Fruit fly (Drosophila melanogaster) whole organism, embryonic: ENCODE results near the gene CG5853.

Experiments used
- Blimp-1 ChIP-seq: fragments of 200-800 bp; sonication (Bioruptor generic); optimal IDR thresholded peaks from 3 replicates; lab custom pipeline; 2018; ENCODE audit warnings: missing biosample characterization, missing genetic modification characterization, mild to moderate bottlenecking, moderate library complexity, missing genetic modification reagents
- CG10565 ChIP-seq: fragments of 200-800 bp; sonication (Bioruptor generic); optimal IDR thresholded peaks from 3 replicates; lab custom pipeline; 2016; ENCODE audit warnings: missing biosample characterization, mild to moderate bottlenecking, missing genetic modification characterization
- CG11560 ChIP-seq: fragments of 200-800 bp; sonication (Bioruptor generic); IDR thresholded peaks from 3 replicates; pipeline ENCODE4 v1.3.6; 2022; ENCODE audit warnings: missing biosample characterization, missing genetic modification characterization
- CG12104 ChIP-seq: fragments of 200-800 bp; sonication (Bioruptor generic); optimal IDR thresholded peaks from 3 replicates; lab custom pipeline; 2016; ENCODE audit warnings: missing biosample characterization, missing genetic modification characterization
- CG12236 ChIP-seq: fragments of 200-800 bp; sonication (Bioruptor generic); optimal IDR thresholded peaks from 2 replicates; lab custom pipeline; 2016; ENCODE audit warnings: missing biosample characterization, missing genetic modification characterization
- CG13624 ChIP-seq: fragments of 200-800 bp; sonication (Bioruptor generic); optimal IDR thresholded peaks from 2 replicates; lab custom pipeline; 2016; ENCODE audit warnings: missing biosample characterization, missing genetic modification characterization
- CG14710 ChIP-seq: fragments of 200-800 bp; sonication (Bioruptor generic); optimal IDR thresholded peaks from 3 replicates; lab custom pipeline; 2019; ENCODE audit warnings: missing biosample characterization, mild to moderate bottlenecking, missing genetic modification characterization, moderate library complexity
- CG1603 ChIP-seq: fragments of 200-800 bp; sonication (Bioruptor generic); optimal IDR thresholded peaks from 2 replicates; lab custom pipeline; 2019; ENCODE audit warnings: missing biosample characterization, mild to moderate bottlenecking, missing genetic modification characterization, moderate library complexity
- CG16863 ChIP-seq: fragments of 200-800 bp; sonication (Bioruptor generic); optimal IDR thresholded peaks from 3 replicates; lab custom pipeline; 2016; ENCODE audit warnings: missing biosample characterization, missing genetic modification characterization
- CG17385 ChIP-seq: fragments of 200-800 bp; sonication (Bioruptor generic); optimal IDR thresholded peaks from 3 replicates; lab custom pipeline; 2018; ENCODE audit warnings: missing biosample characterization, mild to moderate bottlenecking, missing genetic modification characterization
- CG17802 ChIP-seq: fragments of 200-800 bp; sonication (Bioruptor generic); optimal IDR thresholded peaks from 2 replicates; lab custom pipeline; 2018; ENCODE audit warnings: missing biosample characterization, mild to moderate bottlenecking, missing genetic modification characterization, moderate library complexity
- CG17829 ChIP-seq: fragments of 200-800 bp; optimal IDR thresholded peaks from 2 replicates; lab custom pipeline; 2019; ENCODE audit warnings: missing biosample characterization, mild to moderate bottlenecking, missing genetic modification characterization, moderate library complexity
- CG18476 ChIP-seq: fragments of 200-800 bp; sonication (Bioruptor generic); optimal IDR thresholded peaks from 2 replicates; lab custom pipeline; 2016; ENCODE audit warnings: missing biosample characterization, mild to moderate bottlenecking, missing genetic modification characterization
- CG18764 ChIP-seq: fragments of 200-800 bp; sonication (Bioruptor generic); optimal IDR thresholded peaks from 3 replicates; lab custom pipeline; 2016; ENCODE audit warnings: missing biosample characterization, missing genetic modification characterization
- CG2202 ChIP-seq: fragments of 200-800 bp; sonication (Bioruptor generic); optimal IDR thresholded peaks from 2 replicates; lab custom pipeline; 2018; ENCODE audit warnings: missing biosample characterization, mild to moderate bottlenecking, missing genetic modification characterization
- CG31365 ChIP-seq: fragments of 200-800 bp; sonication (Bioruptor generic); optimal IDR thresholded peaks from 2 replicates; lab custom pipeline; 2018; ENCODE audit warnings: missing biosample characterization, mild to moderate bottlenecking, missing genetic modification characterization
- CG31388 ChIP-seq: fragments of 200-800 bp; sonication (Bioruptor generic); optimal IDR thresholded peaks from 2 replicates; lab custom pipeline; 2016; ENCODE audit warnings: missing biosample characterization, missing genetic modification characterization
- CG3281 ChIP-seq: fragments of 200-800 bp; sonication (Bioruptor generic); optimal IDR thresholded peaks from 3 replicates; lab custom pipeline; 2017; ENCODE audit warnings: missing biosample characterization, mild to moderate bottlenecking, missing genetic modification characterization
- CG34224 ChIP-seq: fragments of 200-800 bp; sonication (Bioruptor generic); IDR thresholded peaks from 3 replicates; pipeline ENCODE4 v1.3.6; 2022; ENCODE audit warnings: missing biosample characterization, missing genetic modification characterization; ENCODE audit not compliant: partially characterized antibody
- CG9817 ChIP-seq: fragments of 200-800 bp; sonication (Bioruptor generic); optimal IDR thresholded peaks from 2 replicates; lab custom pipeline; 2018; ENCODE audit warnings: missing biosample characterization, mild to moderate bottlenecking, missing genetic modification characterization, moderate library complexity
- D19A ChIP-seq: fragments of 200-800 bp; optimal IDR thresholded peaks from 3 replicates; lab custom pipeline; 2019; ENCODE audit warnings: missing biosample characterization, mild to moderate bottlenecking, missing genetic modification characterization, moderate library complexity
- ERR ChIP-seq: fragments of 200-800 bp; sonication (Bioruptor generic); optimal IDR thresholded peaks from 2 replicates; lab custom pipeline; 2016; ENCODE audit warnings: missing biosample characterization, missing genetic modification characterization
- Elba2 ChIP-seq: fragments of 200-800 bp; sonication (Bioruptor generic); optimal IDR thresholded peaks from 3 replicates; lab custom pipeline; 2016; ENCODE audit warnings: missing biosample characterization, missing genetic modification characterization
- Hey ChIP-seq: fragments of 200-800 bp; sonication (Bioruptor generic); optimal IDR thresholded peaks from 3 replicates; lab custom pipeline; 2018; ENCODE audit warnings: missing biosample characterization, mild to moderate bottlenecking, missing genetic modification characterization
- Lim3 ChIP-seq: fragments of 200-800 bp; sonication (Bioruptor generic); IDR thresholded peaks from 2 replicates; pipeline ENCODE4 v1.3.6; 2022; ENCODE audit warnings: missing biosample characterization, missing genetic modification characterization
- NC2α ChIP-seq: fragments of 200-800 bp; sonication (Bioruptor generic); optimal IDR thresholded peaks from 2 replicates; lab custom pipeline; 2016; ENCODE audit warnings: missing biosample characterization, missing genetic modification characterization
- Oaz ChIP-seq: fragments of 200-800 bp; sonication (Bioruptor generic); IDR thresholded peaks from 2 replicates; pipeline ENCODE4 v1.3.6; 2022; ENCODE audit warnings: missing biosample characterization, missing genetic modification characterization
- Poxn ChIP-seq: fragments of 200-800 bp; sonication (Bioruptor generic); IDR thresholded peaks from 2 replicates; pipeline ENCODE4 v1.3.6; 2022; ENCODE audit warnings: missing biosample characterization, missing genetic modification characterization
- abd-A ChIP-seq: fragments of 200-800 bp; sonication (Bioruptor generic); optimal IDR thresholded peaks from 3 replicates; lab custom pipeline; 2019; ENCODE audit warnings: missing biosample characterization, mild to moderate bottlenecking, missing genetic modification characterization, moderate library complexity
- ase ChIP-seq: fragments of 200-800 bp; sonication (Bioruptor generic); IDR thresholded peaks from 3 replicates; pipeline ENCODE4 v1.3.6; 2022; ENCODE audit warnings: missing biosample characterization, missing genetic modification characterization
- br ChIP-seq: fragments of >200 bp; optimal IDR thresholded peaks from 2 replicates; lab custom pipeline; 2017
- bsh ChIP-seq, 2 experiments: fragments of 200-800 bp; sonication (Bioruptor generic); optimal IDR thresholded peaks; 2 replicates each; lab custom pipeline; 2017 to 2018; ENCODE audit warnings: mild to moderate bottlenecking in 2 of 2, missing biosample characterization in 2 of 2, missing genetic modification characterization in 2 of 2, moderate library complexity in 1 of 2
- cad ChIP-seq: fragments of >200 bp; optimal IDR thresholded peaks from 2 replicates; lab custom pipeline; 2017; ENCODE audit warnings: missing biosample characterization, missing genetic modification characterization
- fd102C ChIP-seq: fragments of 200-800 bp; sonication (Bioruptor generic); optimal IDR thresholded peaks from 2 replicates; lab custom pipeline; 2018; ENCODE audit warnings: missing biosample characterization, mild to moderate bottlenecking, missing genetic modification characterization, moderate library complexity
- gcm ChIP-seq: fragments of 200-800 bp; sonication (Bioruptor generic); optimal IDR thresholded peaks from 2 replicates; lab custom pipeline; 2019; ENCODE audit warnings: missing biosample characterization, mild to moderate bottlenecking, missing genetic modification characterization, moderate library complexity
- gfzf ChIP-seq: fragments of 200-800 bp; sonication (Bioruptor generic); optimal IDR thresholded peaks from 2 replicates; lab custom pipeline; 2016; ENCODE audit warnings: missing biosample characterization, mild to moderate bottlenecking, missing genetic modification characterization, moderate library complexity
- ham ChIP-seq: fragments of 200-800 bp; sonication (Bioruptor generic); IDR thresholded peaks from 2 replicates; pipeline ENCODE4 v1.3.6; 2022; ENCODE audit warnings: missing biosample characterization, missing genetic modification characterization
- her ChIP-seq: fragments of 200-800 bp; sonication (Bioruptor generic); optimal IDR thresholded peaks from 2 replicates; lab custom pipeline; 2016; ENCODE audit warnings: missing biosample characterization, missing genetic modification characterization
- kay ChIP-seq: fragments of 200-800 bp; sonication (Bioruptor generic); optimal IDR thresholded peaks from 2 replicates; lab custom pipeline; 2016; ENCODE audit warnings: missing biosample characterization, missing genetic modification characterization
- klu ChIP-seq: fragments of 200-800 bp; sonication (Bioruptor generic); IDR thresholded peaks from 2 replicates; pipeline ENCODE4 v1.3.6; 2022; ENCODE audit warnings: missing biosample characterization, missing genetic modification characterization
- knrl ChIP-seq: fragments of 200-800 bp; sonication (Bioruptor generic); IDR thresholded peaks from 3 replicates; pipeline ENCODE4 v1.3.6; 2022; ENCODE audit warnings: missing biosample characterization, missing genetic modification characterization; ENCODE audit not compliant: partially characterized antibody
- lov ChIP-seq, 2 experiments: fragments of 200-800 bp in 1 of 2; fragments of >200 bp in 1 of 2; sonication (Bioruptor generic) in 1 of 2; IDR thresholded peaks in 1 of 2; optimal IDR thresholded peaks in 1 of 2; 2 replicates in 1 of 2; 3 replicates in 1 of 2; pipeline versions ENCODE4 v1.3.6 to Lab custom; 2017 to 2022; ENCODE audit warnings: missing biosample characterization in 1 of 2, missing genetic modification characterization in 1 of 2
- p53 ChIP-seq: fragments of 200-800 bp; sonication (Bioruptor generic); optimal IDR thresholded peaks from 2 replicates; lab custom pipeline; 2016; ENCODE audit warnings: missing biosample characterization, missing genetic modification characterization
- pho ChIP-seq: fragments of 200-800 bp; sonication (Bioruptor generic); optimal IDR thresholded peaks from 2 replicates; lab custom pipeline; 2016; ENCODE audit warnings: missing biosample characterization, missing genetic modification characterization
- psq ChIP-seq: fragments of 200-800 bp; sonication (Bioruptor generic); optimal IDR thresholded peaks from 2 replicates; lab custom pipeline; 2017; ENCODE audit warnings: missing biosample characterization, missing genetic modification characterization
- rib ChIP-seq: fragments of 200-800 bp; sonication (Bioruptor generic); IDR thresholded peaks from 2 replicates; pipeline ENCODE4 v1.3.6; 2022; ENCODE audit warnings: missing biosample characterization, missing genetic modification characterization
- sima ChIP-seq: fragments of 200-800 bp; sonication (Bioruptor generic); optimal IDR thresholded peaks from 2 replicates; lab custom pipeline; 2016; ENCODE audit warnings: missing biosample characterization, missing genetic modification characterization
- toy ChIP-seq: fragments of 200-800 bp; sonication (Bioruptor generic); IDR thresholded peaks from 2 replicates; pipeline ENCODE4 v1.3.6; 2022; ENCODE audit warnings: missing biosample characterization, missing genetic modification characterization

The CG5853 gene

DNA sequence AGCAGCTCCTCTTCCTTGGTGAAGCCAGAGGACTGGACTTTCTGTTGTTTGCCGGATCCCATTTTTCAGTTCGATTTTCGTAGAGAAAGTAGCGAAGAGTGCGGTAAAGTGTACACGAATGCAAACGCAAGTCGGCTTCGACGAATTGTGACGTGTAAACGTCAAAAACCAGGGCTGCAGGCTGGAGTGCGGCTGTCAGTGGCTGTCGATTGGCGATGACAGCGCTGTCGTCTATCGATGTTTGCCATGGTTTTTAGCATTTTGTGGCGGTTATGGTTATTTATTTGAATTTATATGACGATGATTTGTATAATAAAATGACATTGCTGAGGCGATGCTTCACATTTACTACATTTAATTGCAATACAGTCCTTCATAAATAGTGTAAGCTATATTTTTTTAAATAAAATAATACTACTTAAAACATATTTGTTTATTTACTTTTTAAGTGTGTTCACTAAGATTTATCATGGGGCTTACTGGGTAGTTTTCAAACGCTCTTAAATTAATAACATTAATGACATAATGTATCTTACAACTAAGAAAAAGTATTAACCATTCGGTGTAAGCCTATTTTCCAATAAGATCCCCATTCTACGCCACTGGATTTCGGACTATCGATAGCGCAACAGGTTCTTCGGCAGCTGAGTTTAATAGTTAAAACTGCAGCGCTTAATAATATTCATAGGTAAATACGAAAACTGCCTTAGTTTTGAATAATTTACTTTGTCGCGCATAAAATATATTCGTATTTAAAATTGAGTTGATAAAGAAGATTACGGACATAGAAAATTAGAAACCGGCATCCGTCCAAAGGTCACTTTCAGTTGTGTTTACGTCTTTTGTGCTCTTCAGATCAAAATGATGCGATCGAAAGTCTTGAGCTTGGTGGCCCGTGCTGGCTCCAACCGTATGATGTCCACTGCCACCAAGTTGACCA is 29.2 kb downstream of the CG5853 start, which contains the start of the genes CG5885 and CG4598 (continued):
- no peak for TF ChIP-seq p53 (GFP tag; lab: Kevin White, UChicago)
- TF ChIP-seq CG14710 (tag; lab: Kevin White, UChicago) = peak; percentile 64
- TF ChIP-seq CG18764 (GFP tag; lab: Kevin White, UChicago) = peak; percentile 71
- peak; percentile 50 for TF ChIP-seq gfzf (GFP tag; lab: Kevin White, UChicago)
- no peak for TF ChIP-seq CG12236
- no peak for TF ChIP-seq sima (GFP tag; lab: Kevin White, UChicago)
- peak; percentile 66 to 74 for TF ChIP-seq bsh (GFP tag; optimal IDR thresholded peaks at IDR 0.05; lab: Kevin White, UChicago)
- no peak for TF ChIP-seq abd-A (tag; lab: Kevin White, UChicago)
- TF ChIP-seq CG10565 (GFP tag; lab: Kevin White, UChicago) = no peak
- TF ChIP-seq knrl (GFP tag; lab: Robert Waterston, UW) = peak; percentile 82
- 0 out of 2 replicates have a peak, but pooled peaks have one; percentile 34 for TF ChIP-seq rib (GFP tag; lab: Robert Waterston, UW)
- TF ChIP-seq fd102C = no peak
- TF ChIP-seq CG11560 (tag; lab: Robert Waterston, UW) = peak; percentile 41; the same call in 1 of the 3 replicates
- no peak; the same call in 1 of the 2 replicates for TF ChIP-seq klu (GFP tag; lab: Robert Waterston, UW)
- peak; percentile 80 for TF ChIP-seq kay (GFP tag; lab: Kevin White, UChicago)
- peak; percentile 72; the same call in 2 of the 3 replicates for TF ChIP-seq CG34224
- TF ChIP-seq lov (optimal IDR thresholded peaks at IDR 0.05; lab: Kevin White, UChicago) = no peak
- no peak for TF ChIP-seq lov (GFP tag; IDR thresholded peaks at IDR 0.05; lab: Robert Waterston, UW)
- no peak for TF ChIP-seq Hey (tag; lab: Kevin White, UChicago)
- peak; percentile 99 for TF ChIP-seq D19A (tag; lab: Kevin White, UChicago)
- no peak for TF ChIP-seq ERR (GFP tag; lab: Kevin White, UChicago)
- peak; percentile 19 for TF ChIP-seq pho
- TF ChIP-seq br (lab: Kevin White, UChicago) = no peak
- peak; percentile 47 for TF ChIP-seq CG2202 (tag; lab: Kevin White, UChicago)
- peak; percentile 27 for TF ChIP-seq CG16863 (GFP tag; lab: Kevin White, UChicago)
- TF ChIP-seq her (GFP tag; lab: Kevin White, UChicago) = no peak
- no peak for TF ChIP-seq CG17802 (tag; lab: Kevin White, UChicago)
- TF ChIP-seq CG31388 (GFP tag; lab: Kevin White, UChicago) = no peak
- TF ChIP-seq ham (GFP tag; lab: Robert Waterston, UW) = no peak
- TF ChIP-seq CG13624 (GFP tag; lab: Kevin White, UChicago) = peak; percentile 32
- TF ChIP-seq CG18476 = no peak
- no peak for TF ChIP-seq CG31365
- TF ChIP-seq CG9817 (tag; lab: Kevin White, UChicago) = peak; percentile 34
- peak; percentile 44; the same call in 1 of the 3 replicates for TF ChIP-seq ase (GFP tag; lab: Robert Waterston, UW)
- no peak for TF ChIP-seq toy
- no peak for TF ChIP-seq Lim3
- no peak for TF ChIP-seq cad (GFP tag; lab: Kevin White, UChicago)
- peak; percentile 42 for TF ChIP-seq psq (GFP tag; lab: Kevin White, UChicago)
- TF ChIP-seq gcm (GFP tag; lab: Kevin White, UChicago) = peak; percentile 38
- peak; percentile 78 for TF ChIP-seq CG1603
- TF ChIP-seq CG12104 (GFP tag; lab: Kevin White, UChicago) = peak; percentile 45
- peak; percentile 34 for TF ChIP-seq CG3281 (GFP tag; lab: Kevin White, UChicago)
- 0 out of 2 replicates have a peak, but pooled peaks have one; percentile 20 for TF ChIP-seq Oaz (GFP tag; lab: Robert Waterston, UW)
- TF ChIP-seq Poxn = no peak
- TF ChIP-seq Blimp-1 = peak; percentile 46
- TF ChIP-seq CG17385 (GFP tag; lab: Kevin White, UChicago) = peak; percentile 64
- peak; percentile 56 for TF ChIP-seq CG17829 (tag; lab: Kevin White, UChicago)
- no peak for TF ChIP-seq NC2α
- TF ChIP-seq Elba2 (GFP tag; lab: Kevin White, UChicago) = no peak
